Fruit fly (Drosophila melanogaster): ENCODE measurements around the gene CG42537.

Gene CG42537

dm6 chr3R:6406566-6407098 lies 29.0 kb downstream of the CG42537 start, which contains the start of gene gpp (continued):
- TF ChIP-seq Mad (GFP tag; optimal IDR thresholded peaks at IDR 0.05) (no peak), pan (optimal IDR thresholded peaks at IDR 0.05) (no peak), pan (GFP tag; optimal IDR thresholded peaks at IDR 0.05 in 1 of 2, IDR thresholded peaks at IDR 0.05 in 1 of 2) (no peak), sens (GFP tag) (peak; percentile 95), HLHmδ (GFP tag; optimal IDR thresholded peaks at IDR 0.05) (peak; percentile 63), nerfin-1 (tag; optimal IDR thresholded peaks at IDR 0.05) (peak; percentile 26), CG7271 (tag; optimal IDR thresholded peaks at IDR 0.05) (no peak), Dp (GFP tag; optimal IDR thresholded peaks at IDR 0.05) (peak; percentile 27), ci (GFP tag; IDR thresholded peaks at IDR 0.05) (no peak), Poxn (GFP tag; IDR thresholded peaks at IDR 0.05) (no peak), CG8359 (GFP tag; optimal IDR thresholded peaks at IDR 0.05; ENCODE audit: borderline replicate concordance) (no peak), lola (GFP tag; optimal IDR thresholded peaks at IDR 0.05) (no peak), grau (tag; optimal IDR thresholded peaks at IDR 0.05) (peak; percentile 9), CG11695 (GFP tag; IDR thresholded peaks at IDR 0.05) (no peak), CG12299 (tag; optimal IDR thresholded peaks at IDR 0.05) (peak; percentile 47), tx (GFP tag; optimal IDR thresholded peaks at IDR 0.05) (no peak), CG32772 (GFP tag; IDR thresholded peaks at IDR 0.05) (no peak), CG11504 (tag; optimal IDR thresholded peaks at IDR 0.05) (peak; percentile 0), kah (GFP tag; optimal IDR thresholded peaks at IDR 0.05) (no peak), CG2116 (GFP tag; optimal IDR thresholded peaks at IDR 0.05) (peak; percentile 59), ftz-f1 (GFP tag; optimal IDR thresholded peaks at IDR 0.05) (peak; percentile 7), CG2875 (GFP tag; optimal IDR thresholded peaks at IDR 0.05) (peak; percentile 21), Oli (tag; optimal IDR thresholded peaks at IDR 0.05) (no peak), E2f1 (GFP tag; IDR thresholded peaks at IDR 0.05) (no peak), ewg (GFP tag; optimal IDR thresholded peaks at IDR 0.05) (no peak), Hr78 (GFP tag; optimal IDR thresholded peaks at IDR 0.05) (peak in 1 of 2 experiments; percentile 14), CG2678 (tag; optimal IDR thresholded peaks at IDR 0.05) (peak; percentile 1), trh (GFP tag; optimal IDR thresholded peaks at IDR 0.05) (no peak), abd-A (tag; optimal IDR thresholded peaks at IDR 0.05) (peak; percentile 68), tap (tag; optimal IDR thresholded peaks at IDR 0.05) (no peak), nom (GFP tag; optimal IDR thresholded peaks at IDR 0.05) (peak; percentile 58), CG3407 (GFP tag; optimal IDR thresholded peaks at IDR 0.05) (peak; percentile 28), Side (GFP tag; optimal IDR thresholded peaks at IDR 0.05) (peak; percentile 26), CG11723 (GFP tag; optimal IDR thresholded peaks at IDR 0.05) (no peak), CG9437 (GFP tag; optimal IDR thresholded peaks at IDR 0.05) (peak; percentile 23), CG10543 (GFP tag; optimal IDR thresholded peaks at IDR 0.05) (peak; percentile 21), cad (GFP tag; optimal IDR thresholded peaks at IDR 0.05) (no peak), gfzf (GFP tag; optimal IDR thresholded peaks at IDR 0.05) (peak; percentile 97), CG16779 (GFP tag; IDR thresholded peaks at IDR 0.05) (no peak), pzg (GFP tag; optimal IDR thresholded peaks at IDR 0.05) (peak; percentile 82), HHEX (GFP tag; optimal IDR thresholded peaks at IDR 0.05) (peak; percentile 10), ham (GFP tag; IDR thresholded peaks at IDR 0.05) (no peak), CG31441 (GFP tag; IDR thresholded peaks at IDR 0.05) (no peak), Bgb (GFP tag; IDR thresholded peaks at IDR 0.05; ENCODE audit: partially characterized antibody) (no peak), CG2712 (tag; optimal IDR thresholded peaks at IDR 0.05) (peak; percentile 30), Sox100B (GFP tag; optimal IDR thresholded peaks at IDR 0.05) (peak; percentile 2), BEAF-32 (GFP tag; optimal IDR thresholded peaks at IDR 0.05) (peak; percentile 37), MESR4 (GFP tag; optimal IDR thresholded peaks at IDR 0.05) (peak; percentile 59), CG10147 (GFP tag; optimal IDR thresholded peaks at IDR 0.05) (no peak)

Measured in whole organism, embryonic.